Worm (Caenorhabditis elegans) whole organism, L2 larva: ENCODE measurements around the gene srd-9.

Experiments
- alr-1 ChIP-seq: fragments of 150-350 bp; optimal IDR thresholded peaks from 2 replicates; lab custom pipeline; 2014; ENCODE audit warnings: missing biosample characterization, missing genetic modification characterization
- ama-1 ChIP-seq: fragments of 150-350 bp; optimal IDR thresholded peaks from 2 replicates; lab custom pipeline; 2018; ENCODE audit warnings: inconsistent platforms
- nhr-12 ChIP-seq: fragments of 150-350 bp; optimal IDR thresholded peaks from 2 replicates; lab custom pipeline; 2014; ENCODE audit warnings: missing biosample characterization, missing genetic modification characterization
- nhr-237 ChIP-seq: fragments of 150-350 bp; optimal IDR thresholded peaks from 2 replicates; lab custom pipeline; 2014; ENCODE audit warnings: missing biosample characterization, missing genetic modification characterization
- skn-1 ChIP-seq: sonication (generic microtip); optimal IDR thresholded peaks from 2 replicates; lab custom pipeline; 2017; ENCODE audit warnings: missing biosample characterization, missing genetic modification characterization
- ztf-11 ChIP-seq: sonication (generic microtip); optimal IDR thresholded peaks from 2 replicates; lab custom pipeline; 2017; ENCODE audit warnings: missing biosample characterization, missing genetic modification characterization

- TF ChIP-seq skn-1 (no peak), ztf-11 (tag; lab: Kevin White, UChicago) (no peak), ama-1 (no peak), nhr-12 (tag; lab: Kevin White, UChicago) (no peak), alr-1 (tag; lab: Kevin White, UChicago) (no peak), nhr-237 (tag; lab: Kevin White, UChicago) (no peak)
These were observed 39.1 kb upstream of the srd-9 start, which contains the start of gene C10G8.3 for ce11 chrV:5312453-5312852.
